Worm (Caenorhabditis elegans): ENCODE data around the gene R05A10.7.

R05A10.7 gene

DNA sequence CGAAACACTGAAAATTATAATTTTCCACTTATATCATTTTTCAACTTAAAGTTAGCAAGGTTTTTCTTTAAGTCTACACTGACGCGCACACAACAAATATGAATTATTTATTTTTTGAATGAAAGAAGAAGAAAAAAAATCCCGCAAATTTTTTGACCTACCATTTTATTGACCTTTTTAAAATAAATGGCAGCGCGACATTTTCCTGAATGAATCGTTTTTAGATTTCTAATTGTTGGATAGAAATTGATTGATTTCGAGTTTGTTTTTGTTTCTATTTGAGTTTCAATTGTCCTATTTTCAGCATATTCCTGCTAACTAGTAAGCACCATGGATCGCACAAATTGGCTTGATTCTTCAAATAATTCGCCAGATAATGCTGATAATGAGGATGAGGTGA is 30.5 kb upstream of the R05A10.7 start, which contains the start of gene K01G12.3:
TSS of gene K01G12.3 (plus strand) at position 301 of the 400 bp plus-strand sequence.
- TF ChIP-seq mbf-1 (tag; optimal IDR thresholded peaks at IDR 0.05), result no peak
- TF ChIP-seq aly-2 (tag; optimal IDR thresholded peaks at IDR 0.05), result no peak
- TF ChIP-seq nhr-23 (tag; optimal IDR thresholded peaks at IDR 0.05), result no peak
- TF ChIP-seq alr-1 (tag; optimal IDR thresholded peaks at IDR 0.05), result no peak
- TF ChIP-seq R02D3.7 (tag; optimal IDR thresholded peaks at IDR 0.05), result no peak
- no peak for TF ChIP-seq crh-2 (tag; optimal IDR thresholded peaks at IDR 0.05)
- no peak for TF ChIP-seq nhr-6 (tag; optimal IDR thresholded peaks at IDR 0.05)
- no peak for TF ChIP-seq ztf-1 (GFP tag; conservative IDR thresholded peaks at IDR 0.05)
- TF ChIP-seq ztf-4 (tag; optimal IDR thresholded peaks at IDR 0.05), result no peak
- no peak for TF ChIP-seq sma-9 (GFP tag; optimal IDR thresholded peaks at IDR 0.05)
- no peak for TF ChIP-seq sma-9 (tag; optimal IDR thresholded peaks at IDR 0.05)
- TF ChIP-seq sma-3 (GFP tag; optimal IDR thresholded peaks at IDR 0.05), result no peak

DNA sequence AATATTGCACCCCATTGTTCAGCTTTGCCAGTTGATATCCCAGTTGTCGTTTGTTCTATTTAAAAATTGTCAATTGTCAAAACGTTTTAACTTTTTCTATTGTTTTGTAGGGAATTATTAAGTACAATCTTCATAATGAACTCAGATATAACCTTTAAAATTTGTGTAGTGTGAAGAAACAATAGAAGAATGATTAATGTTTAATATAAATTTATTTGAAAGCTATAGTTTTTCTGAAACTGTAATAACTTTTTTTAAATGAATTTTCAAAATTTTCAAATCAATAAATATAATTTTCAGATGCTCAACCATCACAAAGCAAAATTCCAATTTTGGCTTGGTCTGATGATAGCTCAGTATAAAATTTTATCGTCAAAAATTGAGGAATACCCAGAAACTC is 29.2 kb upstream of the R05A10.7 start, which contains the start of gene K01G12.22:
TSS of gene K01G12.22 (plus strand) at position 301 of the 400 bp plus-strand sequence.
- TF ChIP-seq snpc-4 (tag; optimal IDR thresholded peaks at IDR 0.05) (no peak), nhr-77 (tag; optimal IDR thresholded peaks at IDR 0.05) (no peak), nhr-237 (tag; optimal IDR thresholded peaks at IDR 0.05) (no peak), nhr-129 (tag; optimal IDR thresholded peaks at IDR 0.05) (no peak), Y55F3AM.14 (GFP tag; optimal IDR thresholded peaks at IDR 0.05) (no peak), mdl-1 (tag; optimal IDR thresholded peaks at IDR 0.05) (no peak), R02D3.7 (tag; optimal IDR thresholded peaks at IDR 0.05) (no peak), mab-5 (tag; optimal IDR thresholded peaks at IDR 0.05) (no peak), unc-62 (GFP tag; optimal IDR thresholded peaks at IDR 0.05) (no peak), nhr-25 (tag; optimal IDR thresholded peaks at IDR 0.05) (no peak), ceh-82 (tag; optimal IDR thresholded peaks at IDR 0.05) (no peak), nhr-11 (tag; optimal IDR thresholded peaks at IDR 0.05) (no peak), lin-13 (GFP tag; optimal IDR thresholded peaks at IDR 0.05) (no peak)

DNA sequence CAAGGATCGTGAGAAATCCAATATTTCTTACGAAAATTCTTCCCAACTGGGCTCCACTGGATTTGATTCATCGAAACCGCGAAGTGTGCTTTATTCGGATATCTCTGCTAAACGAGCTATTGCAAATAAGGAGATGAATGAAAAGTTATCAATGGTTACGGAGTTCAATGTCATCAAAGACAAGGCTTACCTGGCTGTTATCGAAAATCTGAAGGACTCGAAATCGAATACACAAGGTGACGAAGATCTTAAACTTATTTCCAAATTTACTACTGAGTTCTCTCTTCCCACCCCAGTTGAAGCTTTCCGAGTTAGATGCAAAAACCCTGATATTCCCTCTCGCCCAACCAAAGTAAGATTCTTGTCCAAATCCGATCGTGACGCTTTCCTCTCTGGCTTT is 23.6 kb upstream of the R05A10.7 start:
- no peak for TF ChIP-seq ceh-16 (tag; optimal IDR thresholded peaks at IDR 0.05)
- TF ChIP-seq snpc-4 (tag; optimal IDR thresholded peaks at IDR 0.05), result no peak
- no peak for TF ChIP-seq egl-27 (tag; optimal IDR thresholded peaks at IDR 0.05)
- no peak for TF ChIP-seq nhr-21 (tag; optimal IDR thresholded peaks at IDR 0.05)
- no peak for TF ChIP-seq crh-2 (tag; optimal IDR thresholded peaks at IDR 0.05)
- no peak for TF ChIP-seq nhr-12 (tag; optimal IDR thresholded peaks at IDR 0.05)

DNA sequence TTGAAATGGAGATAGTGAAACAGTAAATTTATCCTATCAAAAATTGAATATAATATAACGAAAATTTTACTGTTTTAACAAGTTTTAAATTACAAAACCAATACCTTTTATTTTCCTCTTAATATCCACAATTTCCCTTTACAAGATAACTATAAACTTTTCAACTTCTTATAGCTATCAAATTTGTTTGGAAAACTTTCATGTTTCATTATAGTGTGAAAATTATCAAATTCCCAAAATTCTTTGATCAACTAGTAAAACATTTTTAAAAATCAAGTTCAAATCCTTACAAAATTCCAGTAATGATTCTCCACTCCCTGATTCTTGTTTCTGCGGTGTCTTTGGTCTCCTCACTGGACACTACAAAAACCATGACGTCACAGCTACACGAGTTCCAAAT is 19.4 kb upstream of the R05A10.7 start, which contains the start of gene R05A10.1:
TSS of gene R05A10.1 (plus strand) at position 301 of the 400 bp plus-strand sequence.
- TF ChIP-seq ceh-82 (tag; optimal IDR thresholded peaks at IDR 0.05), result no peak
- no peak for TF ChIP-seq C34F6.9 (tag; optimal IDR thresholded peaks at IDR 0.05)
- TF ChIP-seq ceh-16 (tag; optimal IDR thresholded peaks at IDR 0.05), result no peak
- no peak for TF ChIP-seq snpc-4 (tag; optimal IDR thresholded peaks at IDR 0.05)
- no peak for TF ChIP-seq lin-13 (GFP tag; optimal IDR thresholded peaks at IDR 0.05)
- no peak for TF ChIP-seq alr-1 (tag; optimal IDR thresholded peaks at IDR 0.05)
- no peak for TF ChIP-seq ztf-11 (tag; optimal IDR thresholded peaks at IDR 0.05)
- TF ChIP-seq mab-5 (tag; optimal IDR thresholded peaks at IDR 0.05), result no peak
- TF ChIP-seq nhr-6 (tag; optimal IDR thresholded peaks at IDR 0.05), result no peak
- TF ChIP-seq lin-39 (tag; optimal IDR thresholded peaks at IDR 0.05), result no peak

DNA sequence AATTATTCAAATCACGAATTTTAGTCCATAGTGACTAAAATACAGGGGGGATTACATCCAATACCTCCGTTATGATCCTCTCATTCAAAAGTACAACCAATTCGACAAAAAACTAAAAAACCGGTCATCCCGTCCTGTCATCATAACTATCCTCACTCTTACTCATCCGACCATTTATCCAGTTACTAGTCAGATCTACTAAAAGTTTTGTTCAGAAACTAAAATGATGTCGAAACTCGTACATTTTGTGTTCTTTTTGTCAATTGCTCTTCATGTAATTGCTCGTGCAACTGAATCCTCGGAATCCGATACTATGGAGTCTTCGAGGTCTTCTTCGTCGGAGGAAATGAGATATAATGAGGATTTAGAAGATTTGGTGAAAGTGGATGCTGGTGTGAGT is 14.4 kb upstream of the R05A10.7 start, which contains the start of gene R05A10.2:
TSS of gene R05A10.2 (plus strand) at position 214 of the 400 bp plus-strand sequence.
- TF ChIP-seq sem-4 (tag; optimal IDR thresholded peaks at IDR 0.05) (no peak), zag-1 (tag; optimal IDR thresholded peaks at IDR 0.05) (no peak), skn-1 (tag; optimal IDR thresholded peaks at IDR 0.05) (no peak), elt-1 (tag; optimal IDR thresholded peaks at IDR 0.05) (no peak), nhr-11 (tag; optimal IDR thresholded peaks at IDR 0.05) (no peak), peb-1 (tag; optimal IDR thresholded peaks at IDR 0.05) (no peak), lin-11 (tag; optimal IDR thresholded peaks at IDR 0.05) (no peak), alr-1 (tag; optimal IDR thresholded peaks at IDR 0.05) (no peak), snpc-4 (tag; optimal IDR thresholded peaks at IDR 0.05) (no peak), ztf-11 (tag; optimal IDR thresholded peaks at IDR 0.05) (no peak), nhr-6 (tag; optimal IDR thresholded peaks at IDR 0.05) (no peak), F13H6.1 (tag; optimal IDR thresholded peaks at IDR 0.05) (no peak), egl-27 (tag; optimal IDR thresholded peaks at IDR 0.05) (no peak), nhr-21 (tag; optimal IDR thresholded peaks at IDR 0.05) (no peak), ztf-1 (GFP tag; conservative IDR thresholded peaks at IDR 0.05) (no peak), C34F6.9 (tag; optimal IDR thresholded peaks at IDR 0.05) (no peak), fos-1 (tag; optimal IDR thresholded peaks at IDR 0.05) (no peak)

Data from whole organism, L2 larva.